Worm (Caenorhabditis elegans): ENCODE results near the gene Y50E8A.10.

Gene Y50E8A.10

ce11 chrV:14784160-14784774, 4.5 kb downstream of the Y50E8A.10 start, which contains the start of gene Y50E8A.12:
TSS of gene Y50E8A.12 (minus strand) at chrV:14784210.
- TF ChIP-seq ces-1 (GFP tag; optimal IDR thresholded peaks at IDR 0.05) (no peak), nhr-12 (tag; optimal IDR thresholded peaks at IDR 0.05) (no peak), nhr-28 (tag; optimal IDR thresholded peaks at IDR 0.05) (no peak), zip-8 (tag; optimal IDR thresholded peaks at IDR 0.05) (no peak), blmp-1 (tag; optimal IDR thresholded peaks at IDR 0.05) (no peak), pha-4 (tag; optimal IDR thresholded peaks at IDR 0.05) (no peak), mab-5 (tag; optimal IDR thresholded peaks at IDR 0.05) (no peak), elt-1 (tag; optimal IDR thresholded peaks at IDR 0.05; ENCODE audit: borderline replicate concordance, insufficient read depth) (no peak), lin-13 (tag; optimal IDR thresholded peaks at IDR 0.05) (no peak), nhr-76 (tag; optimal IDR thresholded peaks at IDR 0.05) (no peak), nhr-2 (tag; optimal IDR thresholded peaks at IDR 0.05) (no peak), nhr-237 (tag; optimal IDR thresholded peaks at IDR 0.05) (no peak), tbx-8 (GFP tag; optimal IDR thresholded peaks at IDR 0.05) (no peak), flh-1 (GFP tag; optimal IDR thresholded peaks at IDR 0.05) (no peak), ceh-39 (tag; optimal IDR thresholded peaks at IDR 0.05) (no peak)

- TF ChIP-seq nhr-237 (tag; optimal IDR thresholded peaks at IDR 0.05), result no peak
- TF ChIP-seq nhr-12 (tag; optimal IDR thresholded peaks at IDR 0.05), result no peak
- TF ChIP-seq ces-1 (GFP tag; optimal IDR thresholded peaks at IDR 0.05), result no peak
- no peak for TF ChIP-seq drap-1 (GFP tag; optimal IDR thresholded peaks at IDR 0.05)
- TF ChIP-seq unc-62 (GFP tag; optimal IDR thresholded peaks at IDR 0.05), result no peak
- TF ChIP-seq snpc-4 (tag; optimal IDR thresholded peaks at IDR 0.05), result no peak
- no peak for TF ChIP-seq sem-2 (GFP tag; optimal IDR thresholded peaks at IDR 0.05)
These were observed 5.0 kb downstream of the Y50E8A.10 start for ce11 chrV:14784787-14785186.

- TF ChIP-seq ceh-83 (GFP tag; optimal IDR thresholded peaks at IDR 0.05) (no peak), mls-2 (tag; optimal IDR thresholded peaks at IDR 0.05) (no peak), pha-4 (tag; optimal IDR thresholded peaks at IDR 0.05) (no peak), zip-8 (tag; optimal IDR thresholded peaks at IDR 0.05) (no peak), nhr-76 (tag; optimal IDR thresholded peaks at IDR 0.05) (no peak), lin-32 (GFP tag; optimal IDR thresholded peaks at IDR 0.05) (no peak), nhr-28 (tag; optimal IDR thresholded peaks at IDR 0.05) (no peak), bed-3 (GFP tag; optimal IDR thresholded peaks at IDR 0.05) (no peak), lin-13 (tag; optimal IDR thresholded peaks at IDR 0.05) (no peak), lsy-2 (tag; optimal IDR thresholded peaks at IDR 0.05) (no peak), sem-2 (GFP tag; optimal IDR thresholded peaks at IDR 0.05) (no peak), hlh-1 (tag; optimal IDR thresholded peaks at IDR 0.05) (no peak), snpc-4 (tag; optimal IDR thresholded peaks at IDR 0.05) (no peak), flh-1 (GFP tag; optimal IDR thresholded peaks at IDR 0.05) (no peak), ceh-39 (tag; optimal IDR thresholded peaks at IDR 0.05) (no peak), ztf-11 (tag; optimal IDR thresholded peaks at IDR 0.05) (no peak), mep-1 (tag; optimal IDR thresholded peaks at IDR 0.05) (no peak), elt-1 (tag; optimal IDR thresholded peaks at IDR 0.05; ENCODE audit: borderline replicate concordance, insufficient read depth) (no peak), elt-3 (tag; optimal IDR thresholded peaks at IDR 0.05) (no peak)
These were observed 8.7 kb downstream of the Y50E8A.10 start for ce11 chrV:14788462-14788861.

- TF ChIP-seq sem-2 (GFP tag; optimal IDR thresholded peaks at IDR 0.05) (no peak), drap-1 (GFP tag; optimal IDR thresholded peaks at IDR 0.05) (no peak), mls-2 (tag; optimal IDR thresholded peaks at IDR 0.05) (no peak), unc-120 (tag; optimal IDR thresholded peaks at IDR 0.05; ENCODE audit: poor library complexity, severe bottlenecking) (peak; percentile 43), elt-1 (tag; optimal IDR thresholded peaks at IDR 0.05; ENCODE audit: borderline replicate concordance, insufficient read depth) (no peak), tbx-8 (GFP tag; optimal IDR thresholded peaks at IDR 0.05) (no peak), ham-2 (GFP tag; optimal IDR thresholded peaks at IDR 0.05) (no peak), unc-62 (GFP tag; optimal IDR thresholded peaks at IDR 0.05) (peak; percentile 82), ceh-39 (tag; optimal IDR thresholded peaks at IDR 0.05) (no peak), bed-3 (GFP tag; optimal IDR thresholded peaks at IDR 0.05) (no peak), pha-4 (tag; optimal IDR thresholded peaks at IDR 0.05) (no peak), nhr-237 (tag; optimal IDR thresholded peaks at IDR 0.05) (no peak), nhr-12 (tag; optimal IDR thresholded peaks at IDR 0.05) (no peak), mab-5 (tag; optimal IDR thresholded peaks at IDR 0.05) (no peak), ceh-43 (GFP tag; optimal IDR thresholded peaks at IDR 0.05) (no peak), ceh-83 (GFP tag; optimal IDR thresholded peaks at IDR 0.05) (no peak), lin-32 (GFP tag; optimal IDR thresholded peaks at IDR 0.05) (no peak), ces-1 (GFP tag; optimal IDR thresholded peaks at IDR 0.05) (peak; percentile 75), snpc-4 (tag; optimal IDR thresholded peaks at IDR 0.05) (no peak)
These were observed 11.0 kb downstream of the Y50E8A.10 start for ce11 chrV:14790792-14791191.

All from whole organism, mixed stage, embryonic.